Worm (Caenorhabditis elegans): Measurements from ENCODE around the gene htz-1.

The htz-1 gene

ce11 chrIV:4445711-4446290 is at the start of gene htz-1, which contains the start of gene wapl-1 (continued):
- TF ChIP-seq ama-1 (optimal IDR thresholded peaks at IDR 0.05) (peak; percentile 88), aly-2 (tag; optimal IDR thresholded peaks at IDR 0.05) (no peak), mxl-3 (GFP tag; optimal IDR thresholded peaks at IDR 0.05) (peak; percentile 78), Y48G9A.11 (GFP tag; IDR thresholded peaks at IDR 0.05) (0 out of 2 replicates have a peak, but pooled peaks have one; percentile 34), unc-62 (GFP tag; optimal IDR thresholded peaks at IDR 0.05 in 1 of 2) (peak in 1 of 2 experiments; percentile 99), unc-62 (tag; optimal IDR thresholded peaks at IDR 0.05) (no peak)

DNA sequence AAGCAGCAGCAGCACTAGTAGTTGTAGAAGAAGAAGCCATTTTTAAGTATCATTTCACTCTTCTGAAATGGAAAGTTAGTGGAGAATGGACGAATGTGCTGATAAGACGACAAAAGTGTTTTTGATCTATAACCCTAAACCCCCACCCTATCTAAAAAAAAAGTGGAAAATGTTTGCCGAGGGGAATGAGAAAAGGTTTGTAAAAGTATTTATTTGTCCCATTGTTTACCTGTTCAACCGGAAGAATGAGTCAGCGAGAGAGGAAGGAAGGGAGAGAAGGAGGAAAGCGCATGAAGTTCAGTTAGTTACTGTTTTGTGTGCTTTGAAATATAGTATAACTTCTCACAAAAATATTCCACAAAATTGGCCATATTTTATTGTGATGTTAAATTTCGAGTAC is 48.9 kb upstream of the htz-1 start:
- TF ChIP-seq ztf-11 (tag; optimal IDR thresholded peaks at IDR 0.05): no peak
- TF ChIP-seq nhr-10 (tag; optimal IDR thresholded peaks at IDR 0.05): no peak
- no peak for TF ChIP-seq lin-39 (tag; optimal IDR thresholded peaks at IDR 0.05)
- no peak for TF ChIP-seq snpc-1.2 (GFP tag; IDR thresholded peaks at IDR 0.05)
- no peak for TF ChIP-seq nhr-42 (GFP tag; IDR thresholded peaks at IDR 0.05)
- no peak for TF ChIP-seq cey-2 (tag; optimal IDR thresholded peaks at IDR 0.05; ENCODE audit: borderline replicate concordance, insufficient read depth)
- TF ChIP-seq pqm-1 (tag; optimal IDR thresholded peaks at IDR 0.05): peak; percentile 18
- no peak for TF ChIP-seq daf-8 (GFP tag; IDR thresholded peaks at IDR 0.05)
- peak; percentile 9 for TF ChIP-seq mep-1 (tag; optimal IDR thresholded peaks at IDR 0.05)
- TF ChIP-seq pha-4 (GFP tag; IDR thresholded peaks at IDR 0.05): no peak
- peak; percentile 47 for TF ChIP-seq pha-4 (tag; optimal IDR thresholded peaks at IDR 0.05)
- no peak for TF ChIP-seq zip-11 (GFP tag; IDR thresholded peaks at IDR 0.05)
- no peak for TF ChIP-seq ceh-28 (tag; optimal IDR thresholded peaks at IDR 0.05)
- no peak for TF ChIP-seq rbr-2 (tag; optimal IDR thresholded peaks at IDR 0.05)
- TF ChIP-seq lsy-2 (tag; optimal IDR thresholded peaks at IDR 0.05): peak in 1 of 2 experiments; percentile 16
- no peak for TF ChIP-seq lin-13 (GFP tag; optimal IDR thresholded peaks at IDR 0.05)
- TF ChIP-seq daf-16 (GFP tag; optimal IDR thresholded peaks at IDR 0.05): no peak
- peak; percentile 76 for TF ChIP-seq daf-16 (tag; optimal IDR thresholded peaks at IDR 0.05)
- TF ChIP-seq dve-1 (tag; optimal IDR thresholded peaks at IDR 0.05; ENCODE audit: insufficient read depth): peak; percentile 29
- TF ChIP-seq nhr-111 (GFP tag; optimal IDR thresholded peaks at IDR 0.05): no peak
- TF ChIP-seq Y5F2A.4 (GFP tag; optimal IDR thresholded peaks at IDR 0.05): no peak
- TF ChIP-seq tag-97 (GFP tag; IDR thresholded peaks at IDR 0.05): no peak
- TF ChIP-seq zip-2 (tag; optimal IDR thresholded peaks at IDR 0.05): no peak
- no peak for TF ChIP-seq ceh-62 (tag; optimal IDR thresholded peaks at IDR 0.05)
- no peak for TF ChIP-seq F44E2.7 (GFP tag; IDR thresholded peaks at IDR 0.05)
- no peak for TF ChIP-seq T20F7.1 (GFP tag; optimal IDR thresholded peaks at IDR 0.05)
- TF ChIP-seq hmg-1.1 (GFP tag; IDR thresholded peaks at IDR 0.05): no peak
- no peak for TF ChIP-seq zfp-3 (GFP tag; conservative IDR thresholded peaks at IDR 0.05)

DNA sequence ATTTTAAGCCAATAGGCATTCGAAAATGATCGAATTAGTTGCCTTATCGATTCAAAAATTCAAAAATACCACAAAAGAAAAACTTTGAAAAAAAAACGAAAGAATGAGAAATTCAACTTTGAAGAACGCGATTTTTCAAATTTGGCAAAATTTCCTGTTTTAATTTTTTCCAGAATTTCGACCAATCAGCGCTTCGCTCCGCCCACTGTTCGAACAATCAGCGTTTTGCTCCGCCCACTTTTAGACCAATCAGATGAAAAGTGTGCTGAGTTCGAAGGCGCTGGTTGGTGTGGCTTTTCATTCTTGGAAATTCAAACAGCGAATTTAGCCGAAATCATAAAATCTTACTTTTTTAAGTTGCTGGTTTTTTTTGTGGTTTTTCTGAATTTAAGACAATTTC is 48.4 kb upstream of the htz-1 start:
- TF ChIP-seq ceh-82 (tag; optimal IDR thresholded peaks at IDR 0.05) (no peak), Y75B8A.6 (GFP tag; IDR thresholded peaks at IDR 0.05) (no peak), snpc-1.2 (GFP tag; IDR thresholded peaks at IDR 0.05) (no peak), nhr-41 (GFP tag; IDR thresholded peaks at IDR 0.05) (no peak), nhr-77 (tag; optimal IDR thresholded peaks at IDR 0.05) (no peak), zfp-2 (tag; optimal IDR thresholded peaks at IDR 0.05) (no peak), aha-1 (tag) (peak; percentile 24)

All from whole organism, L4 larva.